Worm (Caenorhabditis elegans): Measurements from ENCODE around the gene nhr-36.

DNA sequence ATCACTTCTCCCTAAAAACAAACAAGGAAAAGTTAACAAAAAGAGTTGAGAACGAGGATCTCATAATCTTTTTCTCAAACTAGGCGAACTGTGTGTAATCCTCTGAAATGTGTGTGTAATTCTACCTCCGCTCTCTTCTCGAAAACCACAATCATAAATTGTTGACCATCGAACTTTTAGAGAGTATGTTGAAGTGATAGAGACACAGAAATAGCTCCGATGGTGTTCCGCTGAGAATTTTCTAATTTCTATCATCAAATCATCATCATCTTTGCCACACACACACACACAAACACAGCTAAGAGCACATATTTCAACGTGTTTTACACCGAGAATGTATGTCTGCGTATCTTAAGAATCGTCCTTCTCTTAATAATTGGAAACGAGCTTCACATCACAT lies 34.2 kb upstream of the nhr-36 start:
- no peak for TF ChIP-seq W03F9.2 (tag; optimal IDR thresholded peaks at IDR 0.05)
- TF ChIP-seq him-1 (tag; optimal IDR thresholded peaks at IDR 0.05) = no peak

Measured in whole organism, L4/young adult.